Worm (Caenorhabditis elegans): ENCODE data around the gene rpoa-49.

The rpoa-49 gene

DNA sequence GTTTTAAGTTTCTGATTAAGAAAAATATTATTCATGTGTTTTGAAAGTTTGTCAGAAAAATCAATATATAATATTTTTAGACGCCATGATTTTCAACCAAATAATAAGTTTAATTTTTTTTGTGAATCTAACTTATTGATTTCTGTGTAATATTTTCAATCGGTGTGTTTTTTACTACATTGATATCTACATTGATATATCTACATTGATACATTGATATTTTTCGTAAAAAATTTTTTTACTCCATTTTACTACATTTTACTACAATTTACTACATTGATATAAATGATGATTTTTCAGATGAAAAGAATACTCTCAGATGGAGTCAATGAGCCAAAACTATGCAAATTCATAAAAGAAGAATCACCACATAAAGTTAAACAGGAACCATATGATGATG lies 25.6 kb upstream of the rpoa-49 start, which contains the start of gene gmeb-1:
Gene gmeb-1 (plus strand): TSS at position 301 of the 400 bp plus-strand sequence.
- no peak for TF ChIP-seq mxl-1 (tag; optimal IDR thresholded peaks at IDR 0.05)
- TF ChIP-seq let-607 (tag; optimal IDR thresholded peaks at IDR 0.05) = no peak
- no peak for TF ChIP-seq lin-40 (tag; optimal IDR thresholded peaks at IDR 0.05)
- no peak for TF ChIP-seq somi-1 (GFP tag; optimal IDR thresholded peaks at IDR 0.05)
- no peak for TF ChIP-seq mes-4 (tag; optimal IDR thresholded peaks at IDR 0.05)
- TF ChIP-seq unc-130 (GFP tag; optimal IDR thresholded peaks at IDR 0.05) = no peak
- TF ChIP-seq snpc-1.3 (tag; optimal IDR thresholded peaks at IDR 0.05; ENCODE audit: insufficient read depth) = no peak
- TF ChIP-seq lin-35 (GFP tag; optimal IDR thresholded peaks at IDR 0.05) = no peak
- TF ChIP-seq ztf-26 (tag; optimal IDR thresholded peaks at IDR 0.05) = no peak
- no peak for TF ChIP-seq madf-6 (GFP tag; IDR thresholded peaks at IDR 0.05)
- TF ChIP-seq F49E8.2 (tag; optimal IDR thresholded peaks at IDR 0.05; ENCODE audit: insufficient read depth) = no peak
- no peak for TF ChIP-seq ztf-22 (GFP tag; optimal IDR thresholded peaks at IDR 0.05)
- no peak for TF ChIP-seq ets-4 (GFP tag; optimal IDR thresholded peaks at IDR 0.05)
- no peak for TF ChIP-seq bed-1 (GFP tag; IDR thresholded peaks at IDR 0.05)
- no peak for TF ChIP-seq akir-1 (GFP tag; optimal IDR thresholded peaks at IDR 0.05)
- TF ChIP-seq ccch-3 (GFP tag; optimal IDR thresholded peaks at IDR 0.05) = no peak
- TF ChIP-seq B0261.1 (tag; optimal IDR thresholded peaks at IDR 0.05) = no peak
- TF ChIP-seq F10E7.11 (tag; optimal IDR thresholded peaks at IDR 0.05) = no peak
- TF ChIP-seq die-1 (tag; optimal IDR thresholded peaks at IDR 0.05) = no peak
- TF ChIP-seq ekl-4 (GFP tag; IDR thresholded peaks at IDR 0.05) = no peak

DNA sequence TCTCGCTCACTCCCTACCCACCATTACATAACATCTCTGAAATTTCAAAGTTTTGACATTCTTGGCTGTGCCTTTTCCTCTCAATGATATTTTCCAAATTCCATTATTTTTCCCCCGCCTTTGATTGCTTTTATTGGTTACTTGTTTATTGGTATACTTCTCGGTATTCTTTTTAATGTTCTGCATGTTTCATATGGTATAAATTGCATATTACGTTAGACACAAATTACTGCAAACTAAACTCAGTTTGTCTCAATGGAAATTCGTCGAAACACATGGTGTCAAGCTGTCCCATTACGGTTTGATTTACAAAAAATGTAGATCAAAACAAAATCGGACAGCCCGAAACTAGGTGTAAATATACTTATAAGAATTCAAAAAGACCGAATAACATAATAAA lies 22.9 kb upstream of the rpoa-49 start:
- TF ChIP-seq F49E8.2 (tag; optimal IDR thresholded peaks at IDR 0.05; ENCODE audit: insufficient read depth) (no peak), unc-62 (GFP tag; optimal IDR thresholded peaks at IDR 0.05) (no peak)

DNA sequence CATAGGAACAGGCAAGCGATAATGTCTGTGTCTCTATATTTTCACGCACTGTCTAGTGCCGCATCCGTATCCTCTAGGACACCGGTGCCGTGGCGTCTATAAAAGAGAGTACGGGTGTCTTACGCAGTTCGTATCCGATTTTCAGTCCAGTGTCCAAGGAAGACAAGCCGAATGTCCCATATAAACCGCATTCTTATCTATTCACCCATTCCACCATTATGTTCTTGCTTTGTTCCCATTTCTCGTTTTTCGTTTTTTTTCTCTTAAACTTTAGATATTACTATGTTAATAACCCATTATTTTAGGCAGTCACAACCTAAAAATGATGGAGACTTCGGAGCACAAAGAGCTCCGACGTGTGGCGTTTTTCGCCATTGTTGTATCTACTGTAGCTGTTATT lies 21.8 kb upstream of the rpoa-49 start, which contains the start of gene sqt-2:
Gene sqt-2 (plus strand): TSS at position 301 of the 400 bp plus-strand sequence.
- TF ChIP-seq F23B12.7 (tag; optimal IDR thresholded peaks at IDR 0.05; ENCODE audit: insufficient read depth) = no peak
- no peak for TF ChIP-seq tbp1 (GFP tag; optimal IDR thresholded peaks at IDR 0.05)
- TF ChIP-seq hmg-20 (GFP tag; IDR thresholded peaks at IDR 0.05) = no peak

DNA sequence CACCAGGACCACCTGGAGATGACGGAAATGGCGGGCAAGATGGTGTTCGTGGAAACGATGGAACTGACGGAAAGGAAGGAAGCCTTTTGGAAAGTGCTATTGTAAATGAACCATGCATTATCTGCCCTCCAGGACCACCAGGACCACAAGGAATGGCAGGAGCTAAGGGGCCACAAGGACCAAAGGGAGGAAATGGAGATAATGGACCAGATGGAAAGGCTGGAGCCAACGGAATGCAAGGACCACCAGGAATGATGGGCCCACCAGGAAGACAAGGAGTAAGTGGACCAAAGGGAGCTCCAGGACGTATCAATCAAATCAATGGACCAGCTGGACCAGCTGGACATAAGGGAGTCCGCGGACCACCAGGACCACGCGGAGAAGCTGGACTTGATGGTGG lies 21.1 kb upstream of the rpoa-49 start:
- TF ChIP-seq F52B5.7 (tag; optimal IDR thresholded peaks at IDR 0.05) = no peak
- no peak for TF ChIP-seq tlf-1 (GFP tag; optimal IDR thresholded peaks at IDR 0.05)
- TF ChIP-seq madf-3 (GFP tag; IDR thresholded peaks at IDR 0.05) = no peak
- 0 out of 2 replicates have a peak, but pooled peaks have one; percentile 12 for TF ChIP-seq dox-1 (GFP tag; IDR thresholded peaks at IDR 0.05)
- TF ChIP-seq mel-28 (tag; optimal IDR thresholded peaks at IDR 0.05; ENCODE audit: borderline replicate concordance) = no peak
- TF ChIP-seq sdz-38 (tag; optimal IDR thresholded peaks at IDR 0.05) = no peak
- TF ChIP-seq fkh-3 (tag; optimal IDR thresholded peaks at IDR 0.05) = no peak
- no peak for TF ChIP-seq efl-1 (GFP tag; optimal IDR thresholded peaks at IDR 0.05)
- TF ChIP-seq ztf-25 (GFP tag; IDR thresholded peaks at IDR 0.05) = no peak
- TF ChIP-seq zfh-2 (GFP tag; conservative IDR thresholded peaks at IDR 0.05) = peak; percentile 68
- TF ChIP-seq Y53F4B.3 (GFP tag; IDR thresholded peaks at IDR 0.05) = no peak
- 0 out of 2 replicates have a peak, but pooled peaks have one; percentile 13 for TF ChIP-seq hsf-1 (GFP tag; IDR thresholded peaks at IDR 0.05)
- TF ChIP-seq lin-40 (tag; optimal IDR thresholded peaks at IDR 0.05) = no peak
- no peak for TF ChIP-seq ztf-18 (tag; optimal IDR thresholded peaks at IDR 0.05)
- TF ChIP-seq snpc-4 (GFP tag; optimal IDR thresholded peaks at IDR 0.05) = no peak
- TF ChIP-seq snpc-4 (tag; optimal IDR thresholded peaks at IDR 0.05) = no peak
- TF ChIP-seq F57A8.1 (GFP tag; optimal IDR thresholded peaks at IDR 0.05) = no peak
- TF ChIP-seq lsl-1 (GFP tag; optimal IDR thresholded peaks at IDR 0.05) = no peak
- TF ChIP-seq ets-4 (GFP tag; optimal IDR thresholded peaks at IDR 0.05) = no peak
- no peak for TF ChIP-seq zim-3 (tag; optimal IDR thresholded peaks at IDR 0.05)
- no peak for TF ChIP-seq pbrm-1 (GFP tag; IDR thresholded peaks at IDR 0.05)

Measured in whole organism, young adult.